Fruit fly (Drosophila melanogaster) whole organism: ENCODE results near the gene CG13937.

Source experiments
- Dll ChIP-seq: fragments of >200 bp; optimal IDR thresholded peaks from 2 replicates; lab custom pipeline; 2017
- EcR ChIP-seq, 2 experiments: fragments of >200 bp; optimal IDR thresholded peaks; 2 replicates each; lab custom pipeline; 2017; ENCODE audit warnings: missing biosample characterization in 2 of 2, missing genetic modification characterization in 2 of 2, missing genetic modification reagents in 2 of 2

- TF ChIP-seq Dll (lab: Kevin White, UChicago): no peak
- no peak for TF ChIP-seq EcR (GFP tag; optimal IDR thresholded peaks at IDR 0.05; lab: Kevin White, UChicago)
Measured at dm6 chr3L:1886125-1886544, 3.3 kb upstream of the CG13937 start.
